Worm (Caenorhabditis elegans) whole organism, dauer: Measurements from ENCODE around the gene C44B11.6.

Source experiments
- unc-62 ChIP-seq: sonication (generic microtip); optimal IDR thresholded peaks from 2 replicates; lab custom pipeline; 2017; ENCODE audit warnings: missing biosample characterization, missing genetic modification reagents, missing genetic modification characterization

The C44B11.6 gene

ce11 chrIII:3129036-3129435, 23.9 kb upstream of the C44B11.6 start, which contains the start of gene Y53G8B.1:
Gene Y53G8B.1, plus strand, starts transcription at chrIII:3129277.
- TF ChIP-seq unc-62 (GFP tag; lab: Kevin White, UChicago) = no peak

ce11 chrIII:3136325-3137001, 16.5 kb upstream of the C44B11.6 start:
- no peak for TF ChIP-seq unc-62 (GFP tag; lab: Kevin White, UChicago)

- TF ChIP-seq unc-62 (GFP tag; lab: Kevin White, UChicago) = no peak
Observed at ce11 chrIII:3138087-3138486, 14.9 kb upstream of the C44B11.6 start.

- TF ChIP-seq unc-62 (GFP tag; lab: Kevin White, UChicago) = no peak
Observed at ce11 chrIII:3139144-3139543, 13.8 kb upstream of the C44B11.6 start, which contains the start of gene mec-12. Gene mec-12, minus strand, starts transcription at chrIII:3139234.

ce11 chrIII:3140227-3140626, 12.7 kb upstream of the C44B11.6 start:
- TF ChIP-seq unc-62 (GFP tag; lab: Kevin White, UChicago) = no peak

ce11 chrIII:3142078-3142477, 10.9 kb upstream of the C44B11.6 start:
- no peak for TF ChIP-seq unc-62 (GFP tag; lab: Kevin White, UChicago)

- no peak for TF ChIP-seq unc-62 (GFP tag; lab: Kevin White, UChicago)
Observed at ce11 chrIII:3143657-3144056, 9.3 kb upstream of the C44B11.6 start, which contains the start of gene C44B11.4. Gene C44B11.4, minus strand, starts transcription at chrIII:3143757.

ce11 chrIII:3154968-3155367, 2.0 kb downstream of the C44B11.6 start, which contains the start of gene C44B11.1:
Gene C44B11.1, plus strand, starts transcription at chrIII:3155268.
- TF ChIP-seq unc-62 (GFP tag; lab: Kevin White, UChicago) = no peak

ce11 chrIII:3160490-3160889, 7.5 kb downstream of the C44B11.6 start:
- no peak for TF ChIP-seq unc-62 (GFP tag; lab: Kevin White, UChicago)

- TF ChIP-seq unc-62 (GFP tag; lab: Kevin White, UChicago) = no peak
Observed at ce11 chrIII:3161600-3161999, 8.7 kb downstream of the C44B11.6 start.

ce11 chrIII:3163448-3163847, 10.5 kb downstream of the C44B11.6 start:
- no peak for TF ChIP-seq unc-62 (GFP tag; lab: Kevin White, UChicago)

ce11 chrIII:3165309-3165708, 12.4 kb downstream of the C44B11.6 start, which contains the start of gene R148.5:
Gene R148.5, plus strand, starts transcription at chrIII:3165639.
- no peak for TF ChIP-seq unc-62 (GFP tag; lab: Kevin White, UChicago)

- no peak for TF ChIP-seq unc-62 (GFP tag; lab: Kevin White, UChicago)
Observed at ce11 chrIII:3169279-3169678, 16.3 kb downstream of the C44B11.6 start.

- no peak for TF ChIP-seq unc-62 (GFP tag; lab: Kevin White, UChicago)
Observed at ce11 chrIII:3170538-3170937, 17.6 kb downstream of the C44B11.6 start.

- TF ChIP-seq unc-62 (GFP tag; lab: Kevin White, UChicago) = no peak
Observed at ce11 chrIII:3171382-3171781, 18.4 kb downstream of the C44B11.6 start, which contains the start of gene R148.4. Gene R148.4, plus strand, starts transcription at chrIII:3171592.

- no peak for TF ChIP-seq unc-62 (GFP tag; lab: Kevin White, UChicago)
Observed at ce11 chrIII:3174985-3175384, 22.0 kb downstream of the C44B11.6 start, which contains the start of gene R148.3. Gene R148.3, plus strand, starts transcription at chrIII:3175331.

ce11 chrIII:3176775-3177174, 23.8 kb downstream of the C44B11.6 start:
- no peak for TF ChIP-seq unc-62 (GFP tag; lab: Kevin White, UChicago)
